Worm (Caenorhabditis elegans) whole organism, mixed stage, embryonic: Measurements from ENCODE around the gene rmd-2.

Experiments used
- M03D4.4 ChIP-seq: sonication (generic microtip); optimal IDR thresholded peaks from 2 replicates; lab custom pipeline; 2017; ENCODE audit warnings: mild to moderate bottlenecking, missing genetic modification characterization, missing compliant biosample characterization
- bed-3 ChIP-seq: fragments of 200-800 bp; sonication (Bioruptor generic); optimal IDR thresholded peaks from 3 replicates; lab custom pipeline; 2018; ENCODE audit warnings: mild to moderate bottlenecking, missing genetic modification characterization, moderate library complexity, missing compliant biosample characterization
- ceh-39 ChIP-seq: fragments of 150-350 bp; optimal IDR thresholded peaks from 2 replicates; lab custom pipeline; 2014; ENCODE audit warnings: missing biosample characterization, missing genetic modification characterization
- ceh-43 ChIP-seq: fragments of 200-800 bp; sonication (Bioruptor generic); optimal IDR thresholded peaks from 2 replicates; lab custom pipeline; 2018; ENCODE audit warnings: mild to moderate bottlenecking, missing genetic modification characterization, moderate library complexity, missing compliant biosample characterization
- ceh-83 ChIP-seq: fragments of 200-800 bp; sonication (Bioruptor generic); optimal IDR thresholded peaks from 2 replicates; lab custom pipeline; 2018; ENCODE audit warnings: mild to moderate bottlenecking, missing genetic modification characterization, missing compliant biosample characterization
- ces-1 ChIP-seq: fragments of 150-350 bp; optimal IDR thresholded peaks from 2 replicates; lab custom pipeline; 2014; ENCODE audit warnings: missing biosample characterization, missing genetic modification reagents, missing genetic modification characterization
- cnd-1 ChIP-seq: fragments of 200-800 bp; sonication (Bioruptor generic); optimal IDR thresholded peaks from 2 replicates; lab custom pipeline; 2018; ENCODE audit warnings: mild to moderate bottlenecking, missing genetic modification characterization, missing compliant biosample characterization
- drap-1 ChIP-seq: fragments of 200-800 bp; sonication (Bioruptor generic); optimal IDR thresholded peaks from 3 replicates; lab custom pipeline; 2018; ENCODE audit warnings: mild to moderate bottlenecking, missing genetic modification characterization, missing compliant biosample characterization
- elt-1 ChIP-seq: sonication (generic microtip); optimal IDR thresholded peaks from 2 replicates; lab custom pipeline; 2017; ENCODE audit warnings: missing genetic modification characterization, mild to moderate bottlenecking, missing compliant biosample characterization, antibody characterized with exemption, moderate library complexity, borderline replicate concordance; ENCODE audit not compliant: insufficient read depth
- elt-3 ChIP-seq: fragments of 150-350 bp; optimal IDR thresholded peaks from 2 replicates; lab custom pipeline; 2014; ENCODE audit warnings: missing biosample characterization, missing genetic modification characterization
- flh-1 ChIP-seq: fragments of 200-800 bp; sonication (Bioruptor generic); optimal IDR thresholded peaks from 2 replicates; lab custom pipeline; 2018; ENCODE audit warnings: mild to moderate bottlenecking, missing genetic modification characterization, moderate library complexity, missing compliant biosample characterization
- ham-2 ChIP-seq: fragments of 200-800 bp; sonication (Bioruptor generic); optimal IDR thresholded peaks from 2 replicates; lab custom pipeline; 2018; ENCODE audit warnings: mild to moderate bottlenecking, missing genetic modification characterization, missing compliant biosample characterization
- hlh-1 ChIP-seq: fragments of 150-350 bp; optimal IDR thresholded peaks from 2 replicates; lab custom pipeline; 2014; ENCODE audit warnings: missing biosample characterization, missing genetic modification reagents, missing genetic modification characterization
- lin-13 ChIP-seq: fragments of 150-350 bp; optimal IDR thresholded peaks from 2 replicates; lab custom pipeline; 2014; ENCODE audit warnings: missing biosample characterization, missing genetic modification characterization
- mab-5 ChIP-seq: fragments of 150-350 bp; optimal IDR thresholded peaks from 2 replicates; lab custom pipeline; 2014; ENCODE audit warnings: missing biosample characterization, missing genetic modification characterization
- mep-1 ChIP-seq: fragments of 150-350 bp; optimal IDR thresholded peaks from 2 replicates; lab custom pipeline; 2017; ENCODE audit warnings: missing biosample characterization, missing genetic modification reagents, missing genetic modification characterization, inconsistent platforms
- mls-2 ChIP-seq: sonication (generic microtip); optimal IDR thresholded peaks from 2 replicates; lab custom pipeline; 2016; ENCODE audit warnings: mild to moderate bottlenecking, missing genetic modification characterization, moderate library complexity, missing compliant biosample characterization
- nhr-2 ChIP-seq: fragments of 150-350 bp; optimal IDR thresholded peaks from 2 replicates; lab custom pipeline; 2014; ENCODE audit warnings: missing biosample characterization, missing genetic modification characterization
- nhr-237 ChIP-seq: fragments of 150-350 bp; optimal IDR thresholded peaks from 2 replicates; lab custom pipeline; 2014; ENCODE audit warnings: missing biosample characterization, missing genetic modification characterization
- nhr-76 ChIP-seq: sonication (generic microtip); optimal IDR thresholded peaks from 2 replicates; lab custom pipeline; 2017; ENCODE audit warnings: missing biosample characterization, missing genetic modification characterization
- pha-4 ChIP-seq: fragments of 150-350 bp; optimal IDR thresholded peaks from 2 replicates; lab custom pipeline; 2018; ENCODE audit warnings: missing biosample characterization, missing genetic modification reagents, missing genetic modification characterization
- sem-2 ChIP-seq: fragments of 200-800 bp; sonication (Bioruptor generic); optimal IDR thresholded peaks from 2 replicates; lab custom pipeline; 2018; ENCODE audit warnings: mild to moderate bottlenecking, missing genetic modification characterization, missing compliant biosample characterization
- snpc-4 ChIP-seq: fragments of 150-350 bp; optimal IDR thresholded peaks from 2 replicates; lab custom pipeline; 2014; ENCODE audit warnings: missing biosample characterization, missing genetic modification characterization
- tbx-8 ChIP-seq: fragments of 200-800 bp; sonication (Bioruptor generic); optimal IDR thresholded peaks from 2 replicates; lab custom pipeline; 2018; ENCODE audit warnings: mild to moderate bottlenecking, missing genetic modification characterization, moderate library complexity, missing compliant biosample characterization
- unc-120 ChIP-seq: sonication (generic microtip); optimal IDR thresholded peaks from 2 replicates; lab custom pipeline; 2017; ENCODE audit warnings: missing genetic modification characterization, missing compliant biosample characterization; ENCODE audit not compliant: poor library complexity, severe bottlenecking
- unc-39 ChIP-seq: fragments of 150-350 bp; optimal IDR thresholded peaks from 2 replicates; lab custom pipeline; 2014; ENCODE audit warnings: missing biosample characterization, missing genetic modification characterization
- unc-62 ChIP-seq: fragments of 150-350 bp; optimal IDR thresholded peaks from 2 replicates; lab custom pipeline; 2014; ENCODE audit warnings: missing biosample characterization, missing genetic modification reagents, missing genetic modification characterization
- zip-8 ChIP-seq: fragments of 150-350 bp; optimal IDR thresholded peaks from 2 replicates; lab custom pipeline; 2014; ENCODE audit warnings: missing biosample characterization, missing genetic modification characterization

Gene rmd-2

ce11 chrV:9950861-9951260 lies 35.2 kb downstream of the rmd-2 start, which contains the start of gene ttr-46:
ttr-46 (plus strand) TSS chrV:9951233.
- TF ChIP-seq mls-2 (no peak), ceh-39 (tag; lab: Kevin White, UChicago) (no peak), pha-4 (tag; lab: Kevin White, UChicago) (no peak), ceh-43 (GFP tag; lab: Kevin White, UChicago) (no peak), unc-62 (no peak), unc-120 (tag; lab: Kevin White, UChicago) (no peak), mab-5 (tag; lab: Kevin White, UChicago) (no peak), ham-2 (GFP tag; lab: Kevin White, UChicago) (no peak), elt-1 (no peak), zip-8 (tag; lab: Kevin White, UChicago) (no peak), hlh-1 (no peak), snpc-4 (tag; lab: Kevin White, UChicago) (no peak)

ce11 chrV:9948840-9949239 lies 37.2 kb downstream of the rmd-2 start, which contains the start of gene nlp-58:
nlp-58 (minus strand) TSS chrV:9948940.
- TF ChIP-seq mab-5 (tag; lab: Kevin White, UChicago) (no peak), flh-1 (GFP tag; lab: Kevin White, UChicago) (no peak), elt-1 (no peak), M03D4.4 (tag; lab: Kevin White, UChicago) (no peak), sem-2 (no peak), tbx-8 (GFP tag; lab: Kevin White, UChicago) (no peak), ham-2 (GFP tag; lab: Kevin White, UChicago) (no peak)
- TF ChIP-seq, all 35 proteins: peak for 0

ce11 chrV:9944093-9944492 lies 42.0 kb downstream of the rmd-2 start, which contains the start of gene sre-28:
sre-28 (plus strand) TSS chrV:9944393.
- TF ChIP-seq nhr-237 (tag; lab: Kevin White, UChicago) (no peak), pha-4 (tag; lab: Kevin White, UChicago) (no peak)

ce11 chrV:9943039-9943438 lies 43.0 kb downstream of the rmd-2 start, which contains the start of gene fipr-12:
fipr-12 (plus strand) TSS chrV:9943339.
- TF ChIP-seq mep-1 (no peak), ceh-83 (no peak), pha-4 (tag; lab: Kevin White, UChicago) (no peak), elt-3 (no peak), zip-8 (tag; lab: Kevin White, UChicago) (no peak), unc-62 (no peak), cnd-1 (tag; lab: Kevin White, UChicago) (no peak), drap-1 (GFP tag; lab: Kevin White, UChicago) (no peak), nhr-2 (no peak), bed-3 (GFP tag; lab: Kevin White, UChicago) (no peak), snpc-4 (tag; lab: Kevin White, UChicago) (no peak), unc-120 (tag; lab: Kevin White, UChicago) (no peak), ham-2 (GFP tag; lab: Kevin White, UChicago) (no peak), unc-39 (no peak), sem-2 (no peak), nhr-76 (tag; lab: Kevin White, UChicago) (no peak), ceh-39 (tag; lab: Kevin White, UChicago) (no peak)
- TF ChIP-seq, all 35 proteins: peak for 0

ce11 chrV:9937435-9937834 lies 48.6 kb downstream of the rmd-2 start, which contains the start of gene srj-33:
srj-33 (minus strand) TSS chrV:9937535.
- TF ChIP-seq nhr-237 (tag; lab: Kevin White, UChicago), result no peak
- TF ChIP-seq lin-13 (tag; lab: Kevin White, UChicago), result no peak
- TF ChIP-seq mep-1, result no peak
- no peak for TF ChIP-seq sem-2
- TF ChIP-seq unc-120 (tag; lab: Kevin White, UChicago), result no peak
- TF ChIP-seq ces-1, result no peak
- no peak for TF ChIP-seq mab-5 (tag; lab: Kevin White, UChicago)
- TF ChIP-seq unc-62, result no peak
- TF ChIP-seq snpc-4 (tag; lab: Kevin White, UChicago), result no peak
- no peak for TF ChIP-seq mls-2
- no peak for TF ChIP-seq pha-4 (tag; lab: Kevin White, UChicago)
